Worm (Caenorhabditis elegans): ENCODE measurements around the gene F44E5.17.
A peak's percentile ranks its signal among the peaks of the same experiment; 100 is the strongest.

DNA sequence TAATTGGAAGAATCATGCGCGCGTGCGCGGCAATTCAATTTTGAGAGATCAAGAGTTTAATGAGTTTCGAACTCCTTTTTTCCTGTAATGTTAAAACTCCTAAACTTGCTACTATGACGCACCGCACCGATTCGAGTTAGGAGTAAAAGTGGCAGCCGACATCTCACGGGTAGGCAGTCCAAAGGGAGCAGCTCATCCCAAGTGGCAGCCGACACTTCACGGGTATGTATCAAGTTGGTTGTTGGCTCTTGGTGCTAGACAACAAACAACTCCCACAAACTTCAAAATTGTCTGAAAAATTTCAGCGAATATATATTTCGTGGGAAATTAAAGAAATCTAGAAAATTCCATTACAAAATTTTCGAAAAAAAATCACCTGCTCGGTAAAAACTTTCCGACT, 4.8 kb upstream of the F44E5.17 start:
- no peak for TF ChIP-seq alr-1 (tag; optimal IDR thresholded peaks at IDR 0.05)
- TF ChIP-seq ztf-4 (tag; optimal IDR thresholded peaks at IDR 0.05), result no peak
- peak; percentile 79 for TF ChIP-seq snpc-4 (tag; optimal IDR thresholded peaks at IDR 0.05)
- no peak for TF ChIP-seq nhr-237 (tag; optimal IDR thresholded peaks at IDR 0.05)
- TF ChIP-seq lin-39 (tag; optimal IDR thresholded peaks at IDR 0.05), result no peak
- TF ChIP-seq ZK546.5 (tag; optimal IDR thresholded peaks at IDR 0.05), result no peak
- TF ChIP-seq mdl-1 (tag; optimal IDR thresholded peaks at IDR 0.05), result no peak
- no peak for TF ChIP-seq nhr-10 (tag; optimal IDR thresholded peaks at IDR 0.05)
- no peak for TF ChIP-seq nhr-77 (tag; optimal IDR thresholded peaks at IDR 0.05)
- no peak for TF ChIP-seq fos-1 (tag; optimal IDR thresholded peaks at IDR 0.05)
- no peak for TF ChIP-seq ceh-82 (tag; optimal IDR thresholded peaks at IDR 0.05)
- TF ChIP-seq blmp-1 (tag; optimal IDR thresholded peaks at IDR 0.05; ENCODE audit: insufficient read depth), result no peak
- no peak for TF ChIP-seq skn-1 (tag; optimal IDR thresholded peaks at IDR 0.05)

All from whole organism, L2 larva.